Worm (Caenorhabditis elegans) whole organism, L3 larva: ENCODE results near the gene ZK287.7.

Experiments
- R02D3.7 ChIP-seq: fragments of 150-350 bp; optimal IDR thresholded peaks from 2 replicates; lab custom pipeline; 2014; ENCODE audit warnings: missing biosample characterization, missing genetic modification characterization
- ZK546.5 ChIP-seq: sonication (generic microtip); optimal IDR thresholded peaks from 2 replicates; lab custom pipeline; 2017; ENCODE audit warnings: missing biosample characterization, missing genetic modification characterization
- aly-2 ChIP-seq: fragments of 150-350 bp; optimal IDR thresholded peaks from 2 replicates; lab custom pipeline; 2014; ENCODE audit warnings: missing biosample characterization, missing genetic modification characterization
- ama-1 ChIP-seq: fragments of 150-350 bp; optimal IDR thresholded peaks from 2 replicates; lab custom pipeline; 2018
- ceh-28 ChIP-seq: fragments of 150-350 bp; optimal IDR thresholded peaks from 2 replicates; lab custom pipeline; 2014; ENCODE audit warnings: missing biosample characterization, missing genetic modification reagents, missing genetic modification characterization
- ceh-82 ChIP-seq: fragments of 150-350 bp; optimal IDR thresholded peaks from 2 replicates; lab custom pipeline; 2014; ENCODE audit warnings: missing biosample characterization, missing genetic modification characterization
- ceh-9 ChIP-seq: sonication (generic microtip); optimal IDR thresholded peaks from 2 replicates; lab custom pipeline; 2018; ENCODE audit warnings: missing biosample characterization, missing genetic modification characterization
- daf-12 ChIP-seq: fragments of 150-350 bp; optimal IDR thresholded peaks from 2 replicates; lab custom pipeline; 2014; ENCODE audit warnings: missing biosample characterization, missing genetic modification reagents, missing genetic modification characterization
- egl-27 ChIP-seq: sonication (generic microtip); optimal IDR thresholded peaks from 4 replicates; lab custom pipeline; 2017; ENCODE audit warnings: missing biosample characterization, missing genetic modification reagents, missing genetic modification characterization
- egl-5 ChIP-seq: fragments of 150-350 bp; optimal IDR thresholded peaks from 2 replicates; lab custom pipeline; 2017; ENCODE audit warnings: missing biosample characterization, missing genetic modification reagents, missing genetic modification characterization, inconsistent platforms
- elt-1 ChIP-seq: fragments of 150-350 bp; optimal IDR thresholded peaks from 2 replicates; lab custom pipeline; 2014; ENCODE audit warnings: missing biosample characterization, missing genetic modification characterization
- elt-2 ChIP-seq: sonication (generic microtip); optimal IDR thresholded peaks from 2 replicates; lab custom pipeline; 2016; ENCODE audit warnings: missing genetic modification reagents, mild to moderate bottlenecking, missing genetic modification characterization, missing compliant biosample characterization
- elt-3 ChIP-seq, 3 experiments: fragments of 150-350 bp in 1 of 3; sonication (generic microtip) in 2 of 3; optimal IDR thresholded peaks; 2 replicates in 2 of 3; 4 replicates in 1 of 3; lab custom pipeline; 2014 to 2017; ENCODE audit warnings: missing biosample characterization in 3 of 3, missing genetic modification characterization in 3 of 3
- eor-1 ChIP-seq, 2 experiments: fragments of 150-350 bp; optimal IDR thresholded peaks; 2 replicates each; lab custom pipeline; 2014 to 2018; ENCODE audit warnings: missing biosample characterization in 2 of 2, missing genetic modification characterization in 2 of 2
- fkh-10 ChIP-seq: sonication (generic microtip); optimal IDR thresholded peaks from 2 replicates; lab custom pipeline; 2017; ENCODE audit warnings: missing biosample characterization, missing genetic modification reagents, missing genetic modification characterization
- fkh-2 ChIP-seq: fragments of 150-350 bp; optimal IDR thresholded peaks from 2 replicates; lab custom pipeline; 2014; ENCODE audit warnings: missing biosample characterization, missing genetic modification reagents, missing genetic modification characterization
- fos-1 ChIP-seq: fragments of 150-350 bp; optimal IDR thresholded peaks from 2 replicates; lab custom pipeline; 2014; ENCODE audit warnings: missing biosample characterization, missing genetic modification characterization
- hmg-11 ChIP-seq: sonication (generic microtip); optimal IDR thresholded peaks from 2 replicates; lab custom pipeline; 2016; ENCODE audit warnings: missing genetic modification characterization, missing compliant biosample characterization
- lin-39 ChIP-seq: fragments of 150-350 bp; optimal IDR thresholded peaks from 2 replicates; lab custom pipeline; 2018; ENCODE audit warnings: missing biosample characterization, missing genetic modification reagents, missing genetic modification characterization
- lsy-12 ChIP-seq: sonication (generic microtip); optimal IDR thresholded peaks from 2 replicates; lab custom pipeline; 2016; ENCODE audit warnings: mild to moderate bottlenecking, missing genetic modification characterization, missing compliant biosample characterization
- mdl-1 ChIP-seq: fragments of 150-350 bp; optimal IDR thresholded peaks from 2 replicates; lab custom pipeline; 2014; ENCODE audit warnings: missing biosample characterization, missing genetic modification characterization
- mml-1 ChIP-seq: fragments of 150-350 bp; sonication (generic microtip); optimal IDR thresholded peaks from 3 replicates; lab custom pipeline; 2014; ENCODE audit warnings: missing biosample characterization, missing genetic modification characterization
- nfya-1 ChIP-seq: sonication (generic microtip); optimal IDR thresholded peaks from 2 replicates; lab custom pipeline; 2017; ENCODE audit warnings: missing genetic modification characterization, mild to moderate bottlenecking, missing compliant biosample characterization, antibody characterized with exemption, moderate library complexity; ENCODE audit not compliant: insufficient read depth
- nhr-12 ChIP-seq: fragments of 150-350 bp; optimal IDR thresholded peaks from 2 replicates; lab custom pipeline; 2014; ENCODE audit warnings: missing biosample characterization, missing genetic modification characterization
- nhr-23 ChIP-seq: fragments of 150-350 bp; optimal IDR thresholded peaks from 2 replicates; lab custom pipeline; 2014; ENCODE audit warnings: missing biosample characterization, missing genetic modification reagents, missing genetic modification characterization
- nhr-25 ChIP-seq: sonication (generic microtip); optimal IDR thresholded peaks from 2 replicates; lab custom pipeline; 2017; ENCODE audit warnings: missing biosample characterization, missing genetic modification characterization
- nhr-43 ChIP-seq: sonication (generic microtip); optimal IDR thresholded peaks from 2 replicates; lab custom pipeline; 2016; ENCODE audit warnings: mild to moderate bottlenecking, missing genetic modification characterization, missing compliant biosample characterization; ENCODE audit not compliant: poor library complexity, severe bottlenecking
- nhr-67 ChIP-seq: fragments of 150-350 bp; optimal IDR thresholded peaks from 2 replicates; lab custom pipeline; 2014; ENCODE audit warnings: missing biosample characterization, missing genetic modification characterization
- nhr-76 ChIP-seq: fragments of 150-350 bp; sonication (generic microtip); optimal IDR thresholded peaks from 5 replicates; lab custom pipeline; 2014; ENCODE audit warnings: missing biosample characterization, missing genetic modification characterization
- nhr-77 ChIP-seq: fragments of 150-350 bp; optimal IDR thresholded peaks from 2 replicates; lab custom pipeline; 2014; ENCODE audit warnings: missing biosample characterization, missing genetic modification characterization
- pha-4 ChIP-seq: fragments of 150-350 bp; optimal IDR thresholded peaks from 2 replicates; lab custom pipeline; 2014; ENCODE audit warnings: missing biosample characterization, missing genetic modification reagents, missing genetic modification characterization
- pqm-1 ChIP-seq: fragments of 150-350 bp; optimal IDR thresholded peaks from 2 replicates; lab custom pipeline; 2017; ENCODE audit warnings: missing biosample characterization, missing genetic modification characterization, inconsistent platforms
- sea-2 ChIP-seq: fragments of 150-350 bp; sonication (generic microtip); optimal IDR thresholded peaks from 4 replicates; lab custom pipeline; 2014; ENCODE audit warnings: missing biosample characterization, missing genetic modification reagents, missing genetic modification characterization
- skn-1 ChIP-seq: fragments of 150-350 bp; optimal IDR thresholded peaks from 2 replicates; lab custom pipeline; 2014; ENCODE audit warnings: missing biosample characterization, missing genetic modification characterization
- snpc-4 ChIP-seq: fragments of 150-350 bp; optimal IDR thresholded peaks from 2 replicates; lab custom pipeline; 2014; ENCODE audit warnings: missing biosample characterization, missing genetic modification characterization
- tbx-2 ChIP-seq: sonication (generic microtip); optimal IDR thresholded peaks from 2 replicates; lab custom pipeline; 2016; ENCODE audit warnings: mild to moderate bottlenecking, missing genetic modification characterization, missing compliant biosample characterization
- unc-39 ChIP-seq: sonication (generic microtip); optimal IDR thresholded peaks from 4 replicates; lab custom pipeline; 2017; ENCODE audit warnings: missing biosample characterization, missing genetic modification characterization
- unc-62 ChIP-seq: fragments of 150-350 bp; sonication (generic microtip); optimal IDR thresholded peaks from 4 replicates; lab custom pipeline; 2014; ENCODE audit warnings: missing biosample characterization, missing genetic modification reagents, missing genetic modification characterization
- zag-1 ChIP-seq: fragments of 150-350 bp; optimal IDR thresholded peaks from 2 replicates; lab custom pipeline; 2014; ENCODE audit warnings: missing biosample characterization, missing genetic modification characterization
- ztf-4 ChIP-seq: fragments of 150-350 bp; optimal IDR thresholded peaks from 2 replicates; lab custom pipeline; 2014; ENCODE audit warnings: missing biosample characterization, missing genetic modification characterization

ZK287.7 gene

ce11 chrV:9730743-9731706 is 38.2 kb downstream of the ZK287.7 start (continued):
- TF ChIP-seq snpc-4 (tag; lab: Kevin White, UChicago) (peak; percentile 69), nhr-76 (no peak), pha-4 (peak; percentile 82), eor-1 (tag; optimal IDR thresholded peaks at IDR 0.05; lab: Kevin White, UChicago) (no peak), lin-39 (peak; percentile 99), pqm-1 (tag; lab: Kevin White, UChicago) (peak; percentile 90), nfya-1 (tag; lab: Kevin White, UChicago) (peak; percentile 100), egl-27 (tag; lab: Kevin White, UChicago) (peak; percentile 73), fkh-2 (tag; lab: Kevin White, UChicago) (peak; percentile 76), egl-5 (tag; lab: Kevin White, UChicago) (peak; percentile 90), ceh-9 (tag; lab: Kevin White, UChicago) (no peak), hmg-11 (tag; lab: Kevin White, UChicago) (peak; percentile 100), mml-1 (tag; lab: Kevin White, UChicago) (no peak), tbx-2 (tag; lab: Kevin White, UChicago) (peak; percentile 67), ama-1 (lab: Kevin White, UChicago) (peak; percentile 99), aly-2 (tag; lab: Kevin White, UChicago) (no peak), nhr-23 (tag; lab: Kevin White, UChicago) (peak; percentile 83)

- TF ChIP-seq elt-2 (tag; lab: Kevin White, UChicago), result no peak
- TF ChIP-seq hmg-11 (tag; lab: Kevin White, UChicago), result no peak
- TF ChIP-seq R02D3.7 (tag; lab: Kevin White, UChicago), result no peak
- peak; percentile 3 for TF ChIP-seq snpc-4 (tag; lab: Kevin White, UChicago)
- no peak for TF ChIP-seq ztf-4 (tag; lab: Kevin White, UChicago)
- peak; percentile 64 for TF ChIP-seq lin-39
- peak; percentile 5 for TF ChIP-seq nhr-25
- peak; percentile 78 for TF ChIP-seq ama-1 (lab: Kevin White, UChicago)
- no peak for TF ChIP-seq ceh-82 (tag; lab: Kevin White, UChicago)
- no peak for TF ChIP-seq elt-1 (tag; lab: Kevin White, UChicago)
- TF ChIP-seq nfya-1 (tag; lab: Kevin White, UChicago), result peak; percentile 33
- TF ChIP-seq nhr-77 (tag; lab: Kevin White, UChicago), result no peak
- no peak for TF ChIP-seq nhr-12 (tag; lab: Kevin White, UChicago)
- no peak for TF ChIP-seq fkh-2 (tag; lab: Kevin White, UChicago)
- peak; percentile 8 for TF ChIP-seq unc-62 (GFP tag; lab: Kevin White, UChicago)
- no peak for TF ChIP-seq nhr-67
- no peak for TF ChIP-seq eor-1 (tag; optimal IDR thresholded peaks at IDR 0.05; lab: Kevin White, UChicago)
- TF ChIP-seq nhr-43, result no peak
These were observed 39.0 kb downstream of the ZK287.7 start for ce11 chrV:9731852-9732251.

- TF ChIP-seq nhr-23 (tag; lab: Kevin White, UChicago) (no peak), nhr-76 (no peak), unc-39 (no peak), eor-1 (tag; optimal IDR thresholded peaks at IDR 0.05; lab: Kevin White, UChicago) (no peak), unc-62 (GFP tag; lab: Kevin White, UChicago) (no peak), pqm-1 (tag; lab: Kevin White, UChicago) (no peak), aly-2 (tag; lab: Kevin White, UChicago) (no peak), skn-1 (tag; lab: Kevin White, UChicago) (no peak), zag-1 (tag; lab: Kevin White, UChicago) (no peak), egl-27 (tag; lab: Kevin White, UChicago) (no peak), nhr-67 (no peak), fkh-2 (tag; lab: Kevin White, UChicago) (no peak), nhr-77 (tag; lab: Kevin White, UChicago) (no peak), egl-5 (tag; lab: Kevin White, UChicago) (no peak), snpc-4 (tag; lab: Kevin White, UChicago) (no peak), lsy-12 (tag; lab: Kevin White, UChicago) (peak; percentile 12), mml-1 (tag; lab: Kevin White, UChicago) (no peak), ZK546.5 (no peak), nhr-25 (no peak), ama-1 (lab: Kevin White, UChicago) (peak; percentile 46), elt-1 (tag; lab: Kevin White, UChicago) (no peak), elt-3 (tag; optimal IDR thresholded peaks at IDR 0.05; lab: Kevin White, UChicago) (no peak), nhr-43 (no peak), pha-4 (peak; percentile 1), fos-1 (no peak), sea-2 (GFP tag; lab: Kevin White, UChicago) (no peak), nfya-1 (tag; lab: Kevin White, UChicago) (no peak), fkh-10 (GFP tag; lab: Kevin White, UChicago) (peak; percentile 1), R02D3.7 (tag; lab: Kevin White, UChicago) (no peak), ceh-9 (tag; lab: Kevin White, UChicago) (no peak), lin-39 (no peak), ceh-28 (peak; percentile 30), mdl-1 (no peak), ztf-4 (tag; lab: Kevin White, UChicago) (no peak), daf-12 (tag; lab: Kevin White, UChicago) (no peak), hmg-11 (tag; lab: Kevin White, UChicago) (no peak), elt-2 (tag; lab: Kevin White, UChicago) (no peak), tbx-2 (tag; lab: Kevin White, UChicago) (peak; percentile 27)
These were observed 41.1 kb downstream of the ZK287.7 start, which contains the start of gene cal-7 for ce11 chrV:9733920-9734454. Gene cal-7, plus strand, starts transcription at chrV:9734103.
